Fruit fly (Drosophila melanogaster) Kc167 (cell line): ENCODE data around the gene VGlut.

Experiments
- h ChIP-seq: fragments of >200 bp; optimal IDR thresholded peaks from 3 replicates; lab custom pipeline; 2018; ENCODE audit warnings: missing external identifiers
- insv ChIP-seq: fragments of >200 bp; optimal IDR thresholded peaks from 3 replicates; lab custom pipeline; 2018; ENCODE audit warnings: missing external identifiers
- psq ChIP-seq: fragments of >200 bp; optimal IDR thresholded peaks from 2 replicates; lab custom pipeline; 2017; ENCODE audit warnings: missing external identifiers
- ttk ChIP-seq: sonication (Bioruptor generic); optimal IDR thresholded peaks from 2 replicates; lab custom pipeline; 2017; ENCODE audit warnings: missing external identifiers

DNA sequence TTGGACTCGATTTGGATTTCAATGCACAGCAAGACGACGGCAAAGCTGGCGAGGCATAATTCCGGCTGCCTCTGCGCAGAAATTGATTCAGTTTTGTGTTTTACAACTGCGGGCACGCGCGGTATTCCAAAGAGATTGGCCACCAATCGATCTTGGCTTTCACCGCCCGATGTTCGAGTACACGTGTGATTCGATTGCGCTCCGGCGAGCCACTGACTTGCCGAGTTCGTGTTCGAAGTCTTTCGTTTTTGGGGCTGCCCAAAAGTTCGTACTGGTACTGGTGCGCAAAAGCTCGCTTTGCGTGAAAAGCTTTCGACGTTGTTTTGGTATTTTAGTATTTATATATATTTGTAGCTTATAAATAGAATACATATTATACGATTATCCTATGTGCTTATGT lies 15.0 kb downstream of the VGlut start, which contains the start of gene CG18641:
- TF ChIP-seq ttk (lab: Kevin White, UChicago) (no peak), insv (lab: Kevin White, UChicago) (no peak), h (lab: Kevin White, UChicago) (no peak), psq (lab: Kevin White, UChicago) (no peak)
